Fruit fly (Drosophila melanogaster) whole organism, prepupa: ENCODE data around the gene Pp1-87B.

ENCODE experiments used
- Blimp-1 ChIP-seq: fragments of 200-800 bp; sonication (Bioruptor generic); optimal IDR thresholded peaks from 3 replicates; lab custom pipeline; 2017; ENCODE audit warnings: missing biosample characterization, missing genetic modification characterization, mild to moderate bottlenecking, moderate library complexity, missing genetic modification reagents
- CG10669 ChIP-seq: fragments of 200-800 bp; sonication (Bioruptor generic); optimal IDR thresholded peaks from 3 replicates; lab custom pipeline; 2018; ENCODE audit warnings: missing biosample characterization, mild to moderate bottlenecking, missing genetic modification characterization, moderate library complexity
- CG15336 ChIP-seq: fragments of 200-800 bp; sonication (Bioruptor generic); IDR thresholded peaks from 2 replicates; pipeline ENCODE4 v1.3.6; 2022; ENCODE audit warnings: missing biosample characterization, missing genetic modification characterization
- CG16779 ChIP-seq: fragments of 200-800 bp; sonication (Bioruptor generic); optimal IDR thresholded peaks from 3 replicates; lab custom pipeline; 2017; ENCODE audit warnings: missing biosample characterization, mild to moderate bottlenecking, missing genetic modification characterization
- CG3032 ChIP-seq: fragments of 200-800 bp; optimal IDR thresholded peaks from 2 replicates; lab custom pipeline; 2019; ENCODE audit warnings: missing biosample characterization, mild to moderate bottlenecking, missing genetic modification characterization, moderate library complexity
- CG31627 ChIP-seq: fragments of 200-800 bp; sonication (Bioruptor generic); optimal IDR thresholded peaks from 3 replicates; lab custom pipeline; 2016; ENCODE audit warnings: missing biosample characterization, missing genetic modification characterization
- CG34406 ChIP-seq: fragments of 200-800 bp; sonication (Bioruptor generic); optimal IDR thresholded peaks from 3 replicates; lab custom pipeline; 2016; ENCODE audit warnings: missing biosample characterization, missing genetic modification characterization
- CG3919 ChIP-seq: fragments of 200-800 bp; sonication (Bioruptor generic); optimal IDR thresholded peaks from 3 replicates; lab custom pipeline; 2016; ENCODE audit warnings: missing biosample characterization, missing genetic modification characterization
- CG6163 ChIP-seq: fragments of 200-800 bp; sonication (Bioruptor generic); IDR thresholded peaks from 3 replicates; pipeline ENCODE4 v1.3.6; 2022; ENCODE audit warnings: missing biosample characterization, missing genetic modification characterization
- CG6276 ChIP-seq: fragments of 200-800 bp; sonication (Bioruptor generic); optimal IDR thresholded peaks from 2 replicates; lab custom pipeline; 2017; ENCODE audit warnings: missing biosample characterization, mild to moderate bottlenecking, missing genetic modification characterization
- CG6808 ChIP-seq: fragments of 200-800 bp; sonication (Bioruptor generic); optimal IDR thresholded peaks from 3 replicates; lab custom pipeline; 2017; ENCODE audit warnings: missing biosample characterization, missing genetic modification characterization, mild to moderate bottlenecking, moderate library complexity, missing genetic modification reagents
- CG6854 ChIP-seq: fragments of 200-800 bp; sonication (Bioruptor generic); optimal IDR thresholded peaks from 2 replicates; lab custom pipeline; 2017; ENCODE audit warnings: missing biosample characterization, mild to moderate bottlenecking, missing genetic modification characterization
- CG7368 ChIP-seq: fragments of 200-800 bp; sonication (Bioruptor generic); optimal IDR thresholded peaks from 3 replicates; lab custom pipeline; 2016; ENCODE audit warnings: missing biosample characterization, missing genetic modification characterization
- CG8119 ChIP-seq: fragments of 200-800 bp; sonication (Bioruptor generic); IDR thresholded peaks from 3 replicates; pipeline ENCODE4 v1.3.6; 2022; ENCODE audit warnings: missing biosample characterization, missing genetic modification characterization
- CG8319 ChIP-seq: fragments of 200-800 bp; sonication (Bioruptor generic); optimal IDR thresholded peaks from 3 replicates; lab custom pipeline; 2016; ENCODE audit warnings: missing biosample characterization, missing genetic modification characterization
- CG8632 ChIP-seq: fragments of 200-800 bp; sonication (Bioruptor generic); optimal IDR thresholded peaks from 3 replicates; lab custom pipeline; 2016; ENCODE audit warnings: missing biosample characterization, missing genetic modification characterization
- CG9139 ChIP-seq: fragments of 200-800 bp; sonication (Bioruptor generic); optimal IDR thresholded peaks from 3 replicates; lab custom pipeline; 2017; ENCODE audit warnings: missing biosample characterization, mild to moderate bottlenecking, missing genetic modification characterization
- Eip75B ChIP-seq: fragments of 200-800 bp; sonication (Bioruptor generic); optimal IDR thresholded peaks from 3 replicates; lab custom pipeline; 2016; ENCODE audit warnings: missing biosample characterization, missing genetic modification characterization
- Eip78C ChIP-seq: fragments of 200-800 bp; sonication (Bioruptor generic); peaks from one replicate; lab custom pipeline; 2016; ENCODE audit warnings: missing biosample characterization, missing genetic modification characterization
- Eip93F ChIP-seq: fragments of 200-800 bp; sonication (Bioruptor generic); optimal IDR thresholded peaks from 2 replicates; lab custom pipeline; 2016; ENCODE audit warnings: missing biosample characterization, mild to moderate bottlenecking, missing genetic modification characterization
- Ets96B ChIP-seq: fragments of 200-800 bp; optimal IDR thresholded peaks from 2 replicates; lab custom pipeline; 2019; ENCODE audit warnings: missing biosample characterization, mild to moderate bottlenecking, missing genetic modification characterization, moderate library complexity
- Hr38 ChIP-seq: sonication (Bioruptor generic); optimal IDR thresholded peaks from 2 replicates; lab custom pipeline; 2016; ENCODE audit warnings: missing biosample characterization, missing genetic modification characterization
- Lpt ChIP-seq: fragments of 200-800 bp; sonication (Bioruptor generic); optimal IDR thresholded peaks from 3 replicates; lab custom pipeline; 2016; ENCODE audit warnings: missing biosample characterization, missing genetic modification characterization
- Met ChIP-seq: fragments of 200-800 bp; sonication (Bioruptor generic); optimal IDR thresholded peaks from 3 replicates; lab custom pipeline; 2016; ENCODE audit warnings: missing biosample characterization, missing genetic modification characterization
- OdsH ChIP-seq: fragments of 200-800 bp; sonication (Bioruptor generic); optimal IDR thresholded peaks from 3 replicates; lab custom pipeline; 2016; ENCODE audit warnings: missing biosample characterization, missing genetic modification characterization
- Smox ChIP-seq: fragments of 200-800 bp; sonication (Bioruptor generic); optimal IDR thresholded peaks from 3 replicates; lab custom pipeline; 2016; ENCODE audit warnings: missing biosample characterization, missing genetic modification characterization
- Sox102F ChIP-seq: fragments of 200-800 bp; sonication (Bioruptor generic); optimal IDR thresholded peaks from 2 replicates; lab custom pipeline; 2016; ENCODE audit warnings: missing biosample characterization, mild to moderate bottlenecking, missing genetic modification characterization
- Sox14 ChIP-seq: fragments of 200-800 bp; sonication (Bioruptor generic); optimal IDR thresholded peaks from 3 replicates; lab custom pipeline; 2016; ENCODE audit warnings: missing biosample characterization, missing genetic modification characterization
- Sox15 ChIP-seq: fragments of 200-800 bp; sonication (Bioruptor generic); optimal IDR thresholded peaks from 3 replicates; lab custom pipeline; 2016; ENCODE audit warnings: missing biosample characterization, missing genetic modification characterization
- acj6 ChIP-seq: fragments of 200-800 bp; sonication (Bioruptor generic); optimal IDR thresholded peaks from 3 replicates; lab custom pipeline; 2016; ENCODE audit warnings: missing biosample characterization, missing genetic modification characterization
- cyc ChIP-seq: fragments of 200-800 bp; sonication (Bioruptor generic); optimal IDR thresholded peaks from 3 replicates; lab custom pipeline; 2016; ENCODE audit warnings: missing biosample characterization, missing genetic modification characterization
- dsx ChIP-seq: fragments of 200-800 bp; optimal IDR thresholded peaks from 3 replicates; lab custom pipeline; 2019; ENCODE audit warnings: missing biosample characterization, mild to moderate bottlenecking, missing genetic modification characterization, moderate library complexity; ENCODE audit not compliant: poor library complexity, severe bottlenecking
- esn ChIP-seq: fragments of 200-800 bp; sonication (Bioruptor generic); optimal IDR thresholded peaks from 2 replicates; lab custom pipeline; 2016; ENCODE audit warnings: missing biosample characterization, mild to moderate bottlenecking, missing genetic modification characterization, moderate library complexity
- fd59A ChIP-seq: fragments of 200-800 bp; sonication (Bioruptor generic); optimal IDR thresholded peaks from 2 replicates; lab custom pipeline; 2017; ENCODE audit warnings: missing biosample characterization, mild to moderate bottlenecking, missing genetic modification characterization, missing genetic modification reagents
- fd85E ChIP-seq: fragments of 200-800 bp; sonication (Bioruptor generic); optimal IDR thresholded peaks from 3 replicates; lab custom pipeline; 2016; ENCODE audit warnings: missing biosample characterization, missing genetic modification characterization
- fkh ChIP-seq: fragments of 200-800 bp; sonication (Bioruptor generic); optimal IDR thresholded peaks from 3 replicates; lab custom pipeline; 2017; ENCODE audit warnings: missing biosample characterization, mild to moderate bottlenecking, missing genetic modification characterization, moderate library complexity
- lz ChIP-seq: fragments of 200-800 bp; sonication (Bioruptor generic); optimal IDR thresholded peaks from 3 replicates; lab custom pipeline; 2016; ENCODE audit warnings: missing biosample characterization, missing genetic modification characterization
- net ChIP-seq: fragments of 200-800 bp; sonication (Bioruptor generic); optimal IDR thresholded peaks from 3 replicates; lab custom pipeline; 2016; ENCODE audit warnings: missing biosample characterization, missing genetic modification characterization
- pdm3 ChIP-seq: fragments of 200-800 bp; sonication (Bioruptor generic); optimal IDR thresholded peaks from 3 replicates; lab custom pipeline; 2016; ENCODE audit warnings: missing biosample characterization, missing genetic modification characterization
- salr ChIP-seq, 2 experiments: fragments of 200-800 bp; sonication (Bioruptor generic); optimal IDR thresholded peaks; 3 replicates each; lab custom pipeline; 2016 to 2018; ENCODE audit warnings: missing biosample characterization in 2 of 2, missing genetic modification characterization in 2 of 2, mild to moderate bottlenecking in 1 of 2
- spab ChIP-seq: fragments of 200-800 bp; sonication (Bioruptor generic); optimal IDR thresholded peaks from 2 replicates; lab custom pipeline; 2017; ENCODE audit warnings: missing biosample characterization, mild to moderate bottlenecking, missing genetic modification characterization, missing genetic modification reagents
- ss ChIP-seq, 2 experiments: fragments of 200-800 bp; sonication (Bioruptor generic); optimal IDR thresholded peaks; 2 replicates in 1 of 2; 3 replicates in 1 of 2; lab custom pipeline; 2017 to 2018; ENCODE audit warnings: mild to moderate bottlenecking in 2 of 2, missing biosample characterization in 2 of 2, missing genetic modification characterization in 2 of 2, moderate library complexity in 1 of 2
- svp ChIP-seq: fragments of 200-800 bp; sonication (Bioruptor generic); peaks from one replicate; lab custom pipeline; 2016; ENCODE audit warnings: missing biosample characterization, missing genetic modification characterization
- topi ChIP-seq: fragments of 200-800 bp; sonication (Bioruptor generic); optimal IDR thresholded peaks from 3 replicates; lab custom pipeline; 2016; ENCODE audit warnings: missing biosample characterization, missing genetic modification characterization
- vri ChIP-seq: fragments of 200-800 bp; sonication (Bioruptor generic); optimal IDR thresholded peaks from 3 replicates; lab custom pipeline; 2016; ENCODE audit warnings: missing biosample characterization, mild to moderate bottlenecking, missing genetic modification characterization

Pp1-87B gene

DNA sequence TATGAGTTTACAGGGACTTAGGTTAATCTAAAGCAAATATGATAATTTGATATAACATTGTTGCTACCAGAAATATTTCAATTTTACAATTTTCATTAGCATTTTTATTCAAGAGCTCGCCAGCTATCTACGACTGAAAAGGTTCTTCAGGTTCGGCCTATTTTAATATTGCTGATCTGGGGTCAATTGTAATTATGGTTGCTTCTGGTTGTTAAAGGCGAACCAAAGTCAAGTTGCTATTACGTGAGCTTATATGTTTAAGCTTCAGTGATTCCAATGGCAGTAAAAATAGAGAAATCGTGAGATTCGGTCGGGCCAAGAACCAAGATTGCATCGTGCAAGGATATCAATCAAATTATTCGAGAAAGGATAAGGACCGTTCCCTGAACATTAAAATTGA lies 10.2 kb upstream of the Pp1-87B start, which contains the start of gene Desat2:
Desat2 (plus strand) TSS at position 301 of the 400 bp plus-strand sequence.
- TF ChIP-seq topi (GFP tag; lab: Kevin White, UChicago) = no peak
- TF ChIP-seq, all 60 proteins: peak for 0

DNA sequence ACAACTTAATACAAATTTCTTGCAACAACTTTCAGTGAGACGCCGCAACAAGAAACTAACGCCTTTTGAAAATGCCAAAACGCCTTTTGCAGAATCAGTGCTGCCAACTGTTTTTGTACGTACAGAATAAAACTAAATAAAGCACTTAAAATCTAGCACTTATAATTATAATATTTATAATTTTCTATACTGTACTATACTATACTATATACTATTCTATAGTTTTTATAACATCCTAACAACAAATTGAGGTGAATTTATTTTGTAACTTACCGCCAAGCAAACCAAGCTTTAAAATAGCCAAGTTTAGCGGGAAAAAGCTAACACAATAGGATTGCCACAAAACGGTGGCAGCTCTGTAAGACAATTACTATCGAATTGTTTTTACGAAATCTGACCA lies 8.0 kb upstream of the Pp1-87B start, which contains the start of the genes Aos1 and Srlp:
Aos1 (minus strand) TSS at position 59 of the 400 bp plus-strand sequence.
Srlp (plus strand) TSS at position 335 of the 400 bp plus-strand sequence.
- peak; percentile 14 for TF ChIP-seq topi (GFP tag; lab: Kevin White, UChicago)
- TF ChIP-seq CG9139 (GFP tag; lab: Kevin White, UChicago) = no peak
- TF ChIP-seq Eip75B (GFP tag; lab: Kevin White, UChicago) = no peak
- TF ChIP-seq Lpt = peak; percentile 14
- no peak for TF ChIP-seq fd85E
- TF ChIP-seq lz (GFP tag; lab: Kevin White, UChicago) = peak; percentile 2
- TF ChIP-seq CG6854 (GFP tag; lab: Kevin White, UChicago) = no peak
- no peak for TF ChIP-seq vri (GFP tag; lab: Kevin White, UChicago)
- TF ChIP-seq esn (GFP tag; lab: Kevin White, UChicago) = peak; percentile 43
- peak; percentile 35 for TF ChIP-seq Ets96B (tag; lab: Kevin White, UChicago)
- peak; percentile 45 for TF ChIP-seq dsx (GFP tag; lab: Kevin White, UChicago)
- TF ChIP-seq Blimp-1 (GFP tag; lab: Kevin White, UChicago) = no peak
- no peak for TF ChIP-seq spab (GFP tag; lab: Kevin White, UChicago)
- TF ChIP-seq acj6 (GFP tag; lab: Kevin White, UChicago) = no peak
- TF ChIP-seq Sox14 (GFP tag; lab: Kevin White, UChicago) = peak; percentile 52
- TF ChIP-seq Met (GFP tag; lab: Kevin White, UChicago) = no peak
- TF ChIP-seq CG10669 (GFP tag; lab: Kevin White, UChicago) = no peak
- TF ChIP-seq CG8319 = peak; percentile 10
- TF ChIP-seq Eip78C = peak; percentile 47
- TF ChIP-seq CG3032 = peak; percentile 70

DNA sequence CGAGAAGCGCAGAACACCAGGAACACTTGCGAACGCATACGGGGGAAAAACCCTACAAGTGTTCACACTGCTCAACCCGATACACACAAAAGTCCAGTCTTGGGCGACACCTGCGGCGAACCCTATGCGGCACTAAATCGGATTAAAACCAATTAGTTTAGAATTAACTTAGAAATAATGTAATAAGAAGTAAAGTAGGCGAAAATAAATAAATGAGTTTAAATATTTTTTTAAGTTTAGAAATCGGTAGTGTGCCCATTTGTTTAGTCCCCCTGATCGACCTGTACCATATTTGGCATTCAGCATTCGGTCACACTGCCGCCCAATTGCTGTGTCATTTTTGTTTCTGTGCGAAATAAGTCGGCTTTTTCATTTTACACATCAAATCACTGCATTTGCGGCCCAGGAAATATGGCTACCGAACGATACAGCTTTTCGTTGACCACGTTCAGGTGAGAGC lies 5.3 kb upstream of the Pp1-87B start, which contains the start of gene Prosalpha2:
Prosalpha2 (plus strand) TSS at position 292 of the 460 bp plus-strand sequence.
- TF ChIP-seq net (GFP tag; lab: Kevin White, UChicago) (no peak), CG7368 (no peak), pdm3 (GFP tag; lab: Kevin White, UChicago) (no peak), Sox102F (GFP tag; lab: Kevin White, UChicago) (no peak), CG3919 (GFP tag; lab: Kevin White, UChicago) (no peak), spab (GFP tag; lab: Kevin White, UChicago) (no peak), CG16779 (tag; lab: Kevin White, UChicago) (no peak), Sox15 (GFP tag; lab: Kevin White, UChicago) (no peak), OdsH (GFP tag; lab: Kevin White, UChicago) (no peak), Lpt (no peak), Ets96B (tag; lab: Kevin White, UChicago) (peak; percentile 33), CG8632 (GFP tag; lab: Kevin White, UChicago) (no peak), vri (GFP tag; lab: Kevin White, UChicago) (no peak), ss (GFP tag; optimal IDR thresholded peaks at IDR 0.05; lab: Kevin White, UChicago) (no peak), CG6854 (GFP tag; lab: Kevin White, UChicago) (no peak), CG8119 (GFP tag; lab: Robert Waterston, UW) (no peak), svp (GFP tag; lab: Kevin White, UChicago) (no peak), fd59A (GFP tag; lab: Kevin White, UChicago) (no peak), Eip78C (peak; percentile 77), fkh (GFP tag; lab: Kevin White, UChicago) (no peak), cyc (peak; percentile 23), CG8319 (no peak), acj6 (GFP tag; lab: Kevin White, UChicago) (no peak), CG9139 (GFP tag; lab: Kevin White, UChicago) (no peak), CG31627 (peak; percentile 19), Smox (GFP tag; lab: Kevin White, UChicago) (no peak), CG6276 (GFP tag; lab: Kevin White, UChicago) (no peak), fd85E (no peak), CG3032 (no peak), CG6808 (GFP tag; lab: Kevin White, UChicago) (no peak), Hr38 (GFP tag; lab: Kevin White, UChicago) (no peak), salr (GFP tag; optimal IDR thresholded peaks at IDR 0.05; lab: Kevin White, UChicago) (no peak), Sox14 (GFP tag; lab: Kevin White, UChicago) (peak; percentile 48), CG34406 (peak; percentile 16), topi (GFP tag; lab: Kevin White, UChicago) (peak; percentile 29), CG6163 (GFP tag; lab: Robert Waterston, UW) (peak; percentile 40; the same call in 1 of the 3 replicates), CG15336 (GFP tag; lab: Robert Waterston, UW) (no peak), Eip93F (GFP tag; lab: Kevin White, UChicago) (no peak)
